Fruit fly (Drosophila melanogaster): ENCODE measurements around the gene CG2604.

The CG2604 gene

dm6 chr3R:5198302-5198701, 24.9 kb downstream of the CG2604 start (continued):
- TF ChIP-seq zfh1 (GFP tag; IDR thresholded peaks at IDR 0.05) (0 out of 3 replicates have a peak, but pooled peaks have one; percentile 50), CG5245 (GFP tag; optimal IDR thresholded peaks at IDR 0.05) (no peak), Mes4 (GFP tag; optimal IDR thresholded peaks at IDR 0.05) (no peak), CG42726 (GFP tag; IDR thresholded peaks at IDR 0.05; ENCODE audit: partially characterized antibody) (no peak), CG4854 (GFP tag; optimal IDR thresholded peaks at IDR 0.05) (no peak), Fer2 (tag; optimal IDR thresholded peaks at IDR 0.05) (no peak), CG1832 (GFP tag; optimal IDR thresholded peaks at IDR 0.05) (no peak), wek (GFP tag; optimal IDR thresholded peaks at IDR 0.05) (no peak), Sox100B (GFP tag; optimal IDR thresholded peaks at IDR 0.05) (no peak), CG13287 (GFP tag; IDR thresholded peaks at IDR 0.05; ENCODE audit: partially characterized antibody) (no peak), CG13894 (tag; optimal IDR thresholded peaks at IDR 0.05) (peak; percentile 94), CG12299 (tag; optimal IDR thresholded peaks at IDR 0.05) (peak; percentile 18), gsb (GFP tag; IDR thresholded peaks at IDR 0.05) (0 out of 2 replicates have a peak, but pooled peaks have one; percentile 9), nerfin-1 (tag; optimal IDR thresholded peaks at IDR 0.05) (no peak), Rfx (GFP tag; IDR thresholded peaks at IDR 0.05) (peak; percentile 76; the same call in 1 of the 2 replicates), CG7556 (GFP tag; optimal IDR thresholded peaks at IDR 0.05) (peak; percentile 80), CG16813 (GFP tag; IDR thresholded peaks at IDR 0.05; ENCODE audit: partially characterized antibody) (no peak), CG31224 (GFP tag; IDR thresholded peaks at IDR 0.05) (no peak), CG4282 (GFP tag; optimal IDR thresholded peaks at IDR 0.05) (no peak), sim (GFP tag; IDR thresholded peaks at IDR 0.05) (no peak), pfk (GFP tag; optimal IDR thresholded peaks at IDR 0.05) (no peak), CG11085 (GFP tag; IDR thresholded peaks at IDR 0.05) (no peak; the same call in 1 of the 2 replicates), sd (tag; optimal IDR thresholded peaks at IDR 0.05) (peak; percentile 16), cad (GFP tag; optimal IDR thresholded peaks at IDR 0.05) (no peak), Ets97D (GFP tag; optimal IDR thresholded peaks at IDR 0.05) (no peak), bigmax (GFP tag; optimal IDR thresholded peaks at IDR 0.05) (no peak), CG1529 (GFP tag; optimal IDR thresholded peaks at IDR 0.05) (no peak), Doc3 (GFP tag; IDR thresholded peaks at IDR 0.05; ENCODE audit: partially characterized antibody) (no peak), CG14965 (GFP tag; optimal IDR thresholded peaks at IDR 0.05; ENCODE audit: borderline replicate concordance) (no peak), dati (GFP tag; IDR thresholded peaks at IDR 0.05) (no peak), kah (GFP tag; optimal IDR thresholded peaks at IDR 0.05) (no peak), Trl (optimal IDR thresholded peaks at IDR 0.05) (no peak), Trl (GFP tag; optimal IDR thresholded peaks at IDR 0.05) (peak; percentile 60), Hr3 (GFP tag; optimal IDR thresholded peaks at IDR 0.05) (peak; percentile 5), CG7963 (GFP tag; IDR thresholded peaks at IDR 0.05; ENCODE audit: partially characterized antibody) (no peak), CG4360 (GFP tag; IDR thresholded peaks at IDR 0.05) (no peak), ssp (GFP tag; IDR thresholded peaks at IDR 0.05) (no peak), CG10321 (GFP tag; IDR thresholded peaks at IDR 0.05) (no peak), salm (tag; optimal IDR thresholded peaks at IDR 0.05) (no peak), B-H2 (GFP tag; optimal IDR thresholded peaks at IDR 0.05) (peak; percentile 26), sc (optimal IDR thresholded peaks at IDR 0.05) (no peak), sc (GFP tag; optimal IDR thresholded peaks at IDR 0.05) (no peak), ind (GFP tag; optimal IDR thresholded peaks at IDR 0.05) (peak; percentile 70), Dad (GFP tag; optimal IDR thresholded peaks at IDR 0.05) (peak; percentile 6), vfl (GFP tag; optimal IDR thresholded peaks at IDR 0.05) (peak; percentile 53), dm (GFP tag; optimal IDR thresholded peaks at IDR 0.05) (no peak), CG7372 (GFP tag; IDR thresholded peaks at IDR 0.05) (peak; percentile 34; the same call in 1 of the 2 replicates), bsh (GFP tag; optimal IDR thresholded peaks at IDR 0.05) (no peak), Atf-2 (GFP tag; optimal IDR thresholded peaks at IDR 0.05) (no peak), hbn (GFP tag; IDR thresholded peaks at IDR 0.05; ENCODE audit: partially characterized antibody) (no peak), CG2199 (GFP tag; IDR thresholded peaks at IDR 0.05) (no peak), CG13624 (GFP tag; optimal IDR thresholded peaks at IDR 0.05) (peak; percentile 53)
